Worm (Caenorhabditis elegans) whole organism, mixed stage, embryonic: Measurements from ENCODE around the gene Y57G11B.2.

Experiments used
- M03D4.4 ChIP-seq: sonication (generic microtip); optimal IDR thresholded peaks from 2 replicates; lab custom pipeline; 2017; ENCODE audit warnings: mild to moderate bottlenecking, missing genetic modification characterization, missing compliant biosample characterization
- bed-3 ChIP-seq: fragments of 200-800 bp; sonication (Bioruptor generic); optimal IDR thresholded peaks from 3 replicates; lab custom pipeline; 2018; ENCODE audit warnings: mild to moderate bottlenecking, missing genetic modification characterization, moderate library complexity, missing compliant biosample characterization
- ceh-39 ChIP-seq: fragments of 150-350 bp; optimal IDR thresholded peaks from 2 replicates; lab custom pipeline; 2014; ENCODE audit warnings: missing biosample characterization, missing genetic modification characterization
- ceh-43 ChIP-seq: fragments of 200-800 bp; sonication (Bioruptor generic); optimal IDR thresholded peaks from 2 replicates; lab custom pipeline; 2018; ENCODE audit warnings: mild to moderate bottlenecking, missing genetic modification characterization, moderate library complexity, missing compliant biosample characterization
- ceh-83 ChIP-seq: fragments of 200-800 bp; sonication (Bioruptor generic); optimal IDR thresholded peaks from 2 replicates; lab custom pipeline; 2018; ENCODE audit warnings: mild to moderate bottlenecking, missing genetic modification characterization, missing compliant biosample characterization
- ces-1 ChIP-seq: fragments of 150-350 bp; optimal IDR thresholded peaks from 2 replicates; lab custom pipeline; 2014; ENCODE audit warnings: missing biosample characterization, missing genetic modification reagents, missing genetic modification characterization
- drap-1 ChIP-seq: fragments of 200-800 bp; sonication (Bioruptor generic); optimal IDR thresholded peaks from 3 replicates; lab custom pipeline; 2018; ENCODE audit warnings: mild to moderate bottlenecking, missing genetic modification characterization, missing compliant biosample characterization
- elt-1 ChIP-seq: sonication (generic microtip); optimal IDR thresholded peaks from 2 replicates; lab custom pipeline; 2017; ENCODE audit warnings: missing genetic modification characterization, mild to moderate bottlenecking, missing compliant biosample characterization, antibody characterized with exemption, moderate library complexity, borderline replicate concordance; ENCODE audit not compliant: insufficient read depth
- elt-3 ChIP-seq: fragments of 150-350 bp; optimal IDR thresholded peaks from 2 replicates; lab custom pipeline; 2014; ENCODE audit warnings: missing biosample characterization, missing genetic modification characterization
- flh-1 ChIP-seq: fragments of 200-800 bp; sonication (Bioruptor generic); optimal IDR thresholded peaks from 2 replicates; lab custom pipeline; 2018; ENCODE audit warnings: mild to moderate bottlenecking, missing genetic modification characterization, moderate library complexity, missing compliant biosample characterization
- ham-2 ChIP-seq: fragments of 200-800 bp; sonication (Bioruptor generic); optimal IDR thresholded peaks from 2 replicates; lab custom pipeline; 2018; ENCODE audit warnings: mild to moderate bottlenecking, missing genetic modification characterization, missing compliant biosample characterization
- hlh-1 ChIP-seq: fragments of 150-350 bp; optimal IDR thresholded peaks from 2 replicates; lab custom pipeline; 2014; ENCODE audit warnings: missing biosample characterization, missing genetic modification reagents, missing genetic modification characterization
- lsy-2 ChIP-seq: fragments of 150-350 bp; optimal IDR thresholded peaks from 2 replicates; lab custom pipeline; 2014; ENCODE audit warnings: missing biosample characterization, missing genetic modification characterization
- mab-5 ChIP-seq: fragments of 150-350 bp; optimal IDR thresholded peaks from 2 replicates; lab custom pipeline; 2014; ENCODE audit warnings: missing biosample characterization, missing genetic modification characterization
- mep-1 ChIP-seq: fragments of 150-350 bp; optimal IDR thresholded peaks from 2 replicates; lab custom pipeline; 2017; ENCODE audit warnings: missing biosample characterization, missing genetic modification reagents, missing genetic modification characterization, inconsistent platforms
- mls-2 ChIP-seq: sonication (generic microtip); optimal IDR thresholded peaks from 2 replicates; lab custom pipeline; 2016; ENCODE audit warnings: mild to moderate bottlenecking, missing genetic modification characterization, moderate library complexity, missing compliant biosample characterization
- nhr-12 ChIP-seq: fragments of 150-350 bp; optimal IDR thresholded peaks from 2 replicates; lab custom pipeline; 2014; ENCODE audit warnings: missing biosample characterization, missing genetic modification characterization
- nhr-237 ChIP-seq: fragments of 150-350 bp; optimal IDR thresholded peaks from 2 replicates; lab custom pipeline; 2014; ENCODE audit warnings: missing biosample characterization, missing genetic modification characterization
- nhr-28 ChIP-seq: fragments of 150-350 bp; optimal IDR thresholded peaks from 2 replicates; lab custom pipeline; 2014; ENCODE audit warnings: missing biosample characterization, missing genetic modification characterization
- nhr-76 ChIP-seq: sonication (generic microtip); optimal IDR thresholded peaks from 2 replicates; lab custom pipeline; 2017; ENCODE audit warnings: missing biosample characterization, missing genetic modification characterization
- sem-2 ChIP-seq: fragments of 200-800 bp; sonication (Bioruptor generic); optimal IDR thresholded peaks from 2 replicates; lab custom pipeline; 2018; ENCODE audit warnings: mild to moderate bottlenecking, missing genetic modification characterization, missing compliant biosample characterization
- snpc-4 ChIP-seq: fragments of 150-350 bp; optimal IDR thresholded peaks from 2 replicates; lab custom pipeline; 2014; ENCODE audit warnings: missing biosample characterization, missing genetic modification characterization
- sptf-1 ChIP-seq: sonication (generic microtip); optimal IDR thresholded peaks from 2 replicates; lab custom pipeline; 2017; ENCODE audit warnings: mild to moderate bottlenecking, missing genetic modification characterization, moderate library complexity, missing compliant biosample characterization
- tbx-8 ChIP-seq: fragments of 200-800 bp; sonication (Bioruptor generic); optimal IDR thresholded peaks from 2 replicates; lab custom pipeline; 2018; ENCODE audit warnings: mild to moderate bottlenecking, missing genetic modification characterization, moderate library complexity, missing compliant biosample characterization
- unc-120 ChIP-seq: sonication (generic microtip); optimal IDR thresholded peaks from 2 replicates; lab custom pipeline; 2017; ENCODE audit warnings: missing genetic modification characterization, missing compliant biosample characterization; ENCODE audit not compliant: poor library complexity, severe bottlenecking
- unc-39 ChIP-seq: fragments of 150-350 bp; optimal IDR thresholded peaks from 2 replicates; lab custom pipeline; 2014; ENCODE audit warnings: missing biosample characterization, missing genetic modification characterization
- unc-62 ChIP-seq: fragments of 150-350 bp; optimal IDR thresholded peaks from 2 replicates; lab custom pipeline; 2014; ENCODE audit warnings: missing biosample characterization, missing genetic modification reagents, missing genetic modification characterization
- zip-8 ChIP-seq: fragments of 150-350 bp; optimal IDR thresholded peaks from 2 replicates; lab custom pipeline; 2014; ENCODE audit warnings: missing biosample characterization, missing genetic modification characterization

Y57G11B.2 gene

DNA sequence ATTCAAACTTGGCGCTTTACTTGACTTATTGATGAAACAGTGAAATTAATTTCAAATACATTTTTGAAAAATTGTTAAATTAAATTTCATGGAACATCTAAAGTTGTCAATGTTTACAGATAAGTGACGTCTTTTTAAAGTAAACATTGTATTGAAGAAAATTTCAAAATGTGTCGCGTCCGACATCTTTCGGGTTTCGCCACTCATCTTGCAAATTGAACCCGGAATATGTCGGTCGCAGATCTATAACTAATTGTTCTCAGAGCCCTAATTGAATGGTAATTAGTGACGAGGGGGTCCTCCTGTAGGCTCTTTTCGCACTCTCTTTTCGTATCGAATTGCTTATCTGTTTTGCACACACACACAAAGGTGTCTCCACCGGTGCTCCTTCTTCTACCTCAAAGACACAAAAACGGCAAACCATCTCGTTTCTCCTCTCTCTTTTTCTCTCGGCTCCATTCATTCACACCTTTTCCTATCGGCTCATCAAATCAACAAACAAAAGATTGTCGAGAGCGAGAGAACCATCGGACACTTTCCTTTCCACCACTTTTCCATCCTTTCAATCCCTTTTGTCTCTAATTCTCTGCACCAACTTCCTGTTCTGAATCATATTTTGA is 2.4 kb upstream of the Y57G11B.2 start:
- TF ChIP-seq M03D4.4 (tag; lab: Kevin White, UChicago) (no peak), elt-1 (tag; lab: Kevin White, UChicago) (no peak), mab-5 (tag; lab: Kevin White, UChicago) (no peak)

DNA sequence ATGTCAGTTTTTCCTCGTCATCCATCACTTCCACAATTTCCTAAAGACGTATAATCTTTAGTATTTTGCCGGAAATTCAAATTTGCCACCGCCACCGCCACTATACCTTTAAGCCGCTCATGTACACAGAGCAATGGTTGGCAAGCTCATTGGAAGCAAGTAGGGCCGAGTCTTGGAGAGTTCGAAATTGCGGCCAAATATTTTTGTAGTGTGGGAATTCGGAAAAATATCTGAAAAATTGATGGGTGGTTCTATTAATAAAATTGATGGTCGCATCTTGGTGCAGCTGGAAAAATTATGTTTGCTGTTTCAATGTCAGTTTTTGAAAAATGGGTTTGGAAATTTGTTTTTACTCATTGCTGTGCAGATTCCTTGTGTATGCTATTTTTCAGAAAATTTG is 6.5 kb downstream of the Y57G11B.2 start:
- TF ChIP-seq snpc-4 (tag; lab: Kevin White, UChicago) (no peak), nhr-237 (tag; lab: Kevin White, UChicago) (no peak), ham-2 (no peak)

DNA sequence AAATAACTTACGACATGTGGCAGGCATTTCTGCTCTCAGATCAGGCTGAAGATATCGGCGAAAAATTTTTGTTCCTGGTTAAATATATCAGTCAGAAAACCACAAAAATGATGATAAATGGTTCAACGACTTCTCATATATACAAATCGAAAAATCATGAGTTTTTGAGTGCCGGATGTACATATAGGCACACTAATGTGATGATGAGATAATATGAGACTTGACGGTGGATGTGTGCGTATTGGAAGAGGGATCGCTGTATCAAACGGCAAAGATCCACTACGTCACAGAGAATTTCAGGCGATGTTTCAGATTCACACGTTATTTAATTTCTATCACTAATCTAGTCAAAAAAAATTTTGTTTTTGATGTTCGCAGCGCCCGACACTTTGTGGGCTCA is 7.4 kb downstream of the Y57G11B.2 start, which contains the start of gene glb-34:
glb-34 (minus strand) TSS at position 101 of the 400 bp plus-strand sequence.
- TF ChIP-seq ceh-83 (GFP tag; lab: Kevin White, UChicago) (no peak), snpc-4 (tag; lab: Kevin White, UChicago) (no peak), mep-1 (tag; lab: Kevin White, UChicago) (no peak), ceh-43 (GFP tag; lab: Kevin White, UChicago) (no peak), nhr-28 (no peak), ces-1 (GFP tag; lab: Kevin White, UChicago) (no peak), unc-120 (tag; lab: Kevin White, UChicago) (no peak), unc-62 (GFP tag; lab: Kevin White, UChicago) (no peak), bed-3 (GFP tag; lab: Kevin White, UChicago) (no peak), elt-3 (tag; lab: Kevin White, UChicago) (no peak), sem-2 (GFP tag; lab: Kevin White, UChicago) (no peak), mab-5 (tag; lab: Kevin White, UChicago) (no peak)

- no peak for TF ChIP-seq bed-3 (GFP tag; lab: Kevin White, UChicago)
- no peak for TF ChIP-seq nhr-237 (tag; lab: Kevin White, UChicago)
- no peak for TF ChIP-seq M03D4.4 (tag; lab: Kevin White, UChicago)
- no peak for TF ChIP-seq zip-8 (tag; lab: Kevin White, UChicago)
- no peak for TF ChIP-seq mab-5 (tag; lab: Kevin White, UChicago)
- no peak for TF ChIP-seq mep-1 (tag; lab: Kevin White, UChicago)
- no peak for TF ChIP-seq lsy-2 (tag; lab: Kevin White, UChicago)
- no peak for TF ChIP-seq nhr-28
Observed at ce11 chrIV:14573068-14573467, 7.9 kb downstream of the Y57G11B.2 start.

DNA sequence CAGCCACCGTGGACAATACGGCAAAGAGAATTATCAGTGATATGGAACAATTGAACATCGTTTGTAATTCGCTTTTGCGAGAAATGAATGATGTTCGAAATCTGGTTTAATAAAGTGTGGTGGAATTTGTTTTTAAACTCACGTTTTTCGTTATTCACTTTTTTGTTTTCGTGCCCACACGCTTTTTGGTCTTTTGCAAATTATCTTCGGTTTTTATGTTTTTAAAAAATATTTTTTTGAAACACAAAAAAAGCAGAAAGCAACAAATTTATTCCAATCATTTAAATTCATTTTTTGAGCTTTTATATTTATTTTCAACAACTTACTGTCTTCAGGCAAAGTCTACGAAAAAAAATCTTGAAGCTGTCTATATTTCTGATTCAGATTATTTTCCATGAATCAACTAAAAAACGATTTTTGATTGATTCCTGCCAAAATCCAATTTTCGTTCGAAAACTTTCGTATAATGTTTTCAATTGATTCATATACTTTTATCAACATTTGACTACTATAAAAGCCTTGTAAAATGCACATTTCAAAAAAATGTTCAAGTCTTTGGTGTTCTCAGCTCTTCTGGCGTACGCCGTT is 9.2 kb downstream of the Y57G11B.2 start, which contains the start of the genes Y57G11B.3 and Y57G11B.5:
Y57G11B.3 (minus strand) TSS at position 101 of the 588 bp plus-strand sequence.
Y57G11B.5 (plus strand) TSS at position 538 of the 588 bp plus-strand sequence.
- no peak for TF ChIP-seq mls-2 (tag; lab: Kevin White, UChicago)
- no peak for TF ChIP-seq ham-2
- TF ChIP-seq nhr-28, result no peak
- no peak for TF ChIP-seq ceh-39
- TF ChIP-seq ceh-43 (GFP tag; lab: Kevin White, UChicago), result no peak
- no peak for TF ChIP-seq flh-1 (GFP tag; lab: Kevin White, UChicago)
- no peak for TF ChIP-seq tbx-8 (GFP tag; lab: Kevin White, UChicago)
- TF ChIP-seq ces-1 (GFP tag; lab: Kevin White, UChicago), result no peak
- TF ChIP-seq unc-62 (GFP tag; lab: Kevin White, UChicago), result no peak
- no peak for TF ChIP-seq ceh-83 (GFP tag; lab: Kevin White, UChicago)
- TF ChIP-seq M03D4.4 (tag; lab: Kevin White, UChicago), result no peak
- no peak for TF ChIP-seq nhr-12 (tag; lab: Kevin White, UChicago)
- TF ChIP-seq nhr-76 (tag; lab: Kevin White, UChicago), result no peak
- TF ChIP-seq drap-1 (GFP tag; lab: Kevin White, UChicago), result no peak
- no peak for TF ChIP-seq sptf-1
- no peak for TF ChIP-seq mep-1 (tag; lab: Kevin White, UChicago)
- no peak for TF ChIP-seq unc-39 (tag; lab: Kevin White, UChicago)
- TF ChIP-seq bed-3 (GFP tag; lab: Kevin White, UChicago), result no peak
- no peak for TF ChIP-seq hlh-1 (tag; lab: Kevin White, UChicago)
